Worm (Caenorhabditis elegans): Measurements from ENCODE around the gene K06A4.7.

DNA sequence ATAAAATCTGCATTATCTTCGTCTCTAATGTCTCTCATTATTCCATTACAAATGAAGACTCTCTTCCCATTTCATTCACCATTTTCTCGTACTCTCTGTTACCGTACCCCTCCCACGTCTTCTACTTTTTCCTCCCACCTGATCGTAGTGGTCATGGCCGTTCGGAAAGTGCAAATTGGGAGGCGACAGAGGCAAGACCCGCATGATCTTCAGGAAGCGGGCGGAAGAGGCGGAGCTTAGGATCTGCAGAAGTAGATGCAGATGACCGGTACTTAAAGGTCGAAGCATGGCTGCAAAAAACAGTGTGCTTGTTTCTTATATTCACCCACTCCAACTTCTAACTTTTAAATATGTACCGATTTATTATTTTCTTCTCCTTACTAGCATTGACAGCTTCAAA, 13.4 kb downstream of the K06A4.7 start, which contains the start of gene nas-3:
- no peak for TF ChIP-seq R02D3.7 (tag; optimal IDR thresholded peaks at IDR 0.05)
- no peak for TF ChIP-seq fkh-10 (GFP tag; optimal IDR thresholded peaks at IDR 0.05)
- TF ChIP-seq nhr-11 (tag; optimal IDR thresholded peaks at IDR 0.05) = no peak

All from whole organism, L4 larva.